3 fruit fly cellular contexts compared by ENCODE assay signal in the genomic region with DNA sequence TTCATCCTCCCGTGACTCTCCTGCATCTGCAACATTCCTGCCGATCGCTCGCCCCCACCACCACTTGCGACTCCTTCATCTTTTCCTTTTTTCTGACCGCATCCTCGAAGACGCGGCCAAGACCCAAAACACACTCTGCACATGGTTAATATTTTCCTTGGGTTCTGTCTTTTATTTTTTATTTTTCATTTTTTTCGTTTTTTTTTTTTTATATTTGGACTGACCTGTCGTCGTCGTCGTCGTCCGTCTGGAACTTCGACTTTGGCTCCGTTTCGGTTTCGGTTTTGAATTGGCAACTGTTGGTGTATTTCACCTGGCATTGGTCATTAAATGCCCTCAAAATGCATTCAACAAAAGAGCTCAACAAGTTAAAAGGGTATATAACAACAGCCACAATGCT.
TF ChIP-seq lines count a peak whose summit lies in the region.

No protein-coding gene starts in this region.

TF ChIP-seq in whole organism, prepupa, 60 proteins besides CTCF, POLR2A, EP300 and RAD21:
- TF ChIP-seq Smox (GFP tag; optimal IDR thresholded peaks at IDR 0.05; lab: Kevin White, UChicago) (no peak), CG6808 (GFP tag; optimal IDR thresholded peaks at IDR 0.05; lab: Kevin White, UChicago) (no peak), spab (GFP tag; optimal IDR thresholded peaks at IDR 0.05; lab: Kevin White, UChicago) (no peak), acj6 (GFP tag; optimal IDR thresholded peaks at IDR 0.05; lab: Kevin White, UChicago) (no peak), CG11762 (GFP tag; optimal IDR thresholded peaks at IDR 0.05; lab: Kevin White, UChicago; ENCODE audit: insufficient read depth) (no peak), CG16779 (tag; optimal IDR thresholded peaks at IDR 0.05; lab: Kevin White, UChicago) (no peak), CG6163 (GFP tag; IDR thresholded peaks at IDR 0.05; lab: Robert Waterston, UW) (0 out of 3 replicates have a peak, but pooled peaks have one; percentile 38), CG3919 (GFP tag; optimal IDR thresholded peaks at IDR 0.05; lab: Kevin White, UChicago) (no peak), fd59A (GFP tag; optimal IDR thresholded peaks at IDR 0.05; lab: Kevin White, UChicago) (no peak), net (GFP tag; optimal IDR thresholded peaks at IDR 0.05; lab: Kevin White, UChicago) (peak; percentile 15), CG11902 (GFP tag; optimal IDR thresholded peaks at IDR 0.05; lab: Kevin White, UChicago) (no peak), Sox14 (GFP tag; optimal IDR thresholded peaks at IDR 0.05; lab: Kevin White, UChicago) (no peak), Sox102F (GFP tag; optimal IDR thresholded peaks at IDR 0.05; lab: Kevin White, UChicago) (peak; percentile 34), vri (GFP tag; optimal IDR thresholded peaks at IDR 0.05; lab: Kevin White, UChicago) (peak; percentile 17), Eip78C (GFP tag; lab: Kevin White, UChicago) (peak; percentile 76), pdm3 (GFP tag; optimal IDR thresholded peaks at IDR 0.05; lab: Kevin White, UChicago) (peak; percentile 3), svp (GFP tag; lab: Kevin White, UChicago) (peak; percentile 54), Met (GFP tag; optimal IDR thresholded peaks at IDR 0.05; lab: Kevin White, UChicago) (peak; percentile 25), topi (GFP tag; optimal IDR thresholded peaks at IDR 0.05; lab: Kevin White, UChicago) (peak; percentile 35), CG8319 (GFP tag; optimal IDR thresholded peaks at IDR 0.05; lab: Kevin White, UChicago) (no peak), achi (GFP tag; optimal IDR thresholded peaks at IDR 0.05; lab: Kevin White, UChicago) (peak; percentile 6), Eip75B (GFP tag; optimal IDR thresholded peaks at IDR 0.05; lab: Kevin White, UChicago) (no peak), eg (GFP tag; IDR thresholded peaks at IDR 0.05; lab: Robert Waterston, UW) (no peak)

TF ChIP-seq in whole organism, pupa, 21 proteins besides CTCF, POLR2A, EP300 and RAD21:
- no peak for TF ChIP-seq Snoo (tag; optimal IDR thresholded peaks at IDR 0.05; lab: Kevin White, UChicago)
- peak; percentile 49; the same call in 1 of the 3 replicates for TF ChIP-seq CG4496 (GFP tag; IDR thresholded peaks at IDR 0.05; lab: Robert Waterston, UW)
- TF ChIP-seq EcR (GFP tag; optimal IDR thresholded peaks at IDR 0.05; lab: Kevin White, UChicago), result no peak
- no peak for TF ChIP-seq rn (GFP tag; IDR thresholded peaks at IDR 0.05; lab: Robert Waterston, UW)
- TF ChIP-seq CG13204 (GFP tag; optimal IDR thresholded peaks at IDR 0.05; lab: Kevin White, UChicago), result no peak
- TF ChIP-seq CG10348 (GFP tag; IDR thresholded peaks at IDR 0.05; lab: Robert Waterston, UW), result no peak
- TF ChIP-seq CG14655 (GFP tag; optimal IDR thresholded peaks at IDR 0.05; lab: Kevin White, UChicago), result no peak

TF ChIP-seq in whole organism, wandering third instar larva, 38 proteins besides CTCF, POLR2A, EP300 and RAD21:
- no peak for TF ChIP-seq dmrt93B (GFP tag; optimal IDR thresholded peaks at IDR 0.05; lab: Kevin White, UChicago)
- peak; percentile 48 for TF ChIP-seq CrebA (GFP tag; optimal IDR thresholded peaks at IDR 0.05; lab: Kevin White, UChicago; ENCODE audit: borderline replicate concordance)
- TF ChIP-seq pan (optimal IDR thresholded peaks at IDR 0.05; lab: Kevin White, UChicago), result no peak
- TF ChIP-seq Vsx2 (GFP tag; optimal IDR thresholded peaks at IDR 0.05; lab: Kevin White, UChicago; ENCODE audit: partially characterized antibody), result no peak
- peak; percentile 21 for TF ChIP-seq fru (GFP tag; optimal IDR thresholded peaks at IDR 0.05; lab: Kevin White, UChicago)
- TF ChIP-seq tai (GFP tag; optimal IDR thresholded peaks at IDR 0.05; lab: Kevin White, UChicago), result no peak
- TF ChIP-seq ey (GFP tag; optimal IDR thresholded peaks at IDR 0.05; lab: Kevin White, UChicago), result no peak
